Worm (Caenorhabditis elegans) whole organism, late embryonic: ENCODE measurements around the gene pigb-1.

Source experiments
- C08G9.2 ChIP-seq: sonication (generic microtip); optimal IDR thresholded peaks from 2 replicates; lab custom pipeline; 2016; ENCODE audit warnings: mild to moderate bottlenecking, missing genetic modification characterization, moderate library complexity, missing compliant biosample characterization
- C38D4.7 ChIP-seq: fragments of 200-800 bp; sonication (Bioruptor generic); optimal IDR thresholded peaks from 2 replicates; lab custom pipeline; 2018; ENCODE audit warnings: mild to moderate bottlenecking, missing genetic modification characterization, moderate library complexity, missing compliant biosample characterization
- F13H6.1 ChIP-seq: sonication (generic microtip); optimal IDR thresholded peaks from 2 replicates; lab custom pipeline; 2016; ENCODE audit warnings: missing genetic modification characterization, missing compliant biosample characterization
- K02D7.2 ChIP-seq: sonication (generic microtip); optimal IDR thresholded peaks from 2 replicates; lab custom pipeline; 2017; ENCODE audit warnings: mild to moderate bottlenecking, missing genetic modification characterization, missing compliant biosample characterization
- K09A11.1 ChIP-seq: sonication (generic microtip); optimal IDR thresholded peaks from 2 replicates; lab custom pipeline; 2017; ENCODE audit warnings: antibody characterized with exemption, mild to moderate bottlenecking, missing genetic modification characterization, missing compliant biosample characterization; ENCODE audit not compliant: insufficient read depth
- T23F11.4 ChIP-seq: fragments of 200-800 bp; sonication (Bioruptor generic); optimal IDR thresholded peaks from 2 replicates; lab custom pipeline; 2018; ENCODE audit warnings: mild to moderate bottlenecking, missing genetic modification characterization, missing compliant biosample characterization
- ahr-1 ChIP-seq: sonication (generic microtip); optimal IDR thresholded peaks from 2 replicates; lab custom pipeline; 2016; ENCODE audit warnings: missing genetic modification characterization, missing compliant biosample characterization
- ceh-14 ChIP-seq: sonication (generic microtip); optimal IDR thresholded peaks from 2 replicates; lab custom pipeline; 2016; ENCODE audit warnings: missing genotype, missing genetic modification characterization, missing compliant biosample characterization
- ceh-18 ChIP-seq: sonication (generic microtip); optimal IDR thresholded peaks from 2 replicates; lab custom pipeline; 2016; ENCODE audit warnings: missing genetic modification characterization, missing compliant biosample characterization
- ceh-22 ChIP-seq: sonication (generic microtip); optimal IDR thresholded peaks from 2 replicates; lab custom pipeline; 2017; ENCODE audit warnings: missing biosample characterization, missing genetic modification characterization
- ceh-24 ChIP-seq: sonication (generic microtip); optimal IDR thresholded peaks from 2 replicates; lab custom pipeline; 2016; ENCODE audit warnings: mild to moderate bottlenecking, missing genetic modification characterization, missing compliant biosample characterization
- ceh-30 ChIP-seq: fragments of 150-350 bp; optimal IDR thresholded peaks from 2 replicates; lab custom pipeline; 2014; ENCODE audit warnings: missing biosample characterization, missing genetic modification characterization
- ceh-31 ChIP-seq: sonication (generic microtip); optimal IDR thresholded peaks from 2 replicates; lab custom pipeline; 2016; ENCODE audit warnings: missing genetic modification characterization, missing compliant biosample characterization
- ceh-34 ChIP-seq: sonication (generic microtip); optimal IDR thresholded peaks from 2 replicates; lab custom pipeline; 2016; ENCODE audit warnings: mild to moderate bottlenecking, missing genetic modification characterization, missing compliant biosample characterization
- ceh-45 ChIP-seq: fragments of 200-800 bp; sonication (Bioruptor generic); IDR thresholded peaks from 2 replicates; pipeline ENCODE4 v1.3.6; 2022; ENCODE audit warnings: missing genetic modification reagents, missing genetic modification characterization, missing compliant biosample characterization
- ceh-48 ChIP-seq: sonication (generic microtip); optimal IDR thresholded peaks from 2 replicates; lab custom pipeline; 2016; ENCODE audit warnings: missing genetic modification characterization, inconsistent platforms, missing compliant biosample characterization
- ceh-6 ChIP-seq: fragments of 200-800 bp; sonication (Bioruptor generic); optimal IDR thresholded peaks from 2 replicates; lab custom pipeline; 2018; ENCODE audit warnings: mild to moderate bottlenecking, missing genetic modification characterization, missing compliant biosample characterization
- ceh-9 ChIP-seq: sonication (generic microtip); optimal IDR thresholded peaks from 2 replicates; lab custom pipeline; 2016; ENCODE audit warnings: mild to moderate bottlenecking, missing genetic modification characterization, inconsistent platforms, missing compliant biosample characterization
- che-1 ChIP-seq: sonication (generic microtip); optimal IDR thresholded peaks from 2 replicates; lab custom pipeline; 2016; ENCODE audit warnings: mild to moderate bottlenecking, missing genetic modification characterization, missing compliant biosample characterization
- dve-1 ChIP-seq: sonication (generic microtip); optimal IDR thresholded peaks from 2 replicates; lab custom pipeline; 2017; ENCODE audit warnings: antibody characterized with exemption, mild to moderate bottlenecking, missing genetic modification characterization, missing compliant biosample characterization
- elt-2 ChIP-seq: sonication (generic microtip); optimal IDR thresholded peaks from 2 replicates; lab custom pipeline; 2016; ENCODE audit warnings: missing genetic modification reagents, missing genetic modification characterization, missing compliant biosample characterization
- elt-4 ChIP-seq: sonication (generic microtip); optimal IDR thresholded peaks from 2 replicates; lab custom pipeline; 2016; ENCODE audit warnings: missing genetic modification characterization, missing compliant biosample characterization
- ets-4 ChIP-seq: sonication (generic microtip); optimal IDR thresholded peaks from 2 replicates; lab custom pipeline; 2016; ENCODE audit warnings: missing genetic modification characterization, missing compliant biosample characterization
- fax-1 ChIP-seq: sonication (generic microtip); optimal IDR thresholded peaks from 2 replicates; lab custom pipeline; 2016; ENCODE audit warnings: missing genotype, missing genetic modification characterization, missing compliant biosample characterization
- fkh-10 ChIP-seq: fragments of 150-350 bp; optimal IDR thresholded peaks from 2 replicates; lab custom pipeline; 2014; ENCODE audit warnings: missing biosample characterization, missing genetic modification reagents, missing genetic modification characterization
- fkh-6 ChIP-seq: sonication (generic microtip); optimal IDR thresholded peaks from 2 replicates; lab custom pipeline; 2016; ENCODE audit warnings: missing genetic modification characterization, missing compliant biosample characterization
- gmeb-2 ChIP-seq: sonication (generic microtip); optimal IDR thresholded peaks from 2 replicates; lab custom pipeline; 2016; ENCODE audit warnings: missing genetic modification characterization, inconsistent platforms, missing compliant biosample characterization
- hlh-13 ChIP-seq: fragments of 200-800 bp; sonication (Bioruptor generic); optimal IDR thresholded peaks from 2 replicates; lab custom pipeline; 2018; ENCODE audit warnings: mild to moderate bottlenecking, missing genetic modification characterization, missing compliant biosample characterization
- hlh-15 ChIP-seq: sonication (generic microtip); optimal IDR thresholded peaks from 2 replicates; lab custom pipeline; 2016; ENCODE audit warnings: missing genetic modification characterization, missing compliant biosample characterization
- hlh-8 ChIP-seq: sonication (generic microtip); optimal IDR thresholded peaks from 2 replicates; lab custom pipeline; 2016; ENCODE audit warnings: missing genotype, missing genetic modification characterization, missing compliant biosample characterization
- lim-6 ChIP-seq: sonication (generic microtip); optimal IDR thresholded peaks from 2 replicates; lab custom pipeline; 2016; ENCODE audit warnings: missing genetic modification characterization, missing compliant biosample characterization
- lin-11 ChIP-seq: fragments of 200-800 bp; sonication (Bioruptor generic); optimal IDR thresholded peaks from 2 replicates; lab custom pipeline; 2018; ENCODE audit warnings: mild to moderate bottlenecking, missing genetic modification characterization, missing compliant biosample characterization
- madf-2 ChIP-seq: sonication (generic microtip); optimal IDR thresholded peaks from 2 replicates; lab custom pipeline; 2017; ENCODE audit warnings: missing genetic modification characterization, missing compliant biosample characterization
- mec-3 ChIP-seq: sonication (generic microtip); optimal IDR thresholded peaks from 2 replicates; lab custom pipeline; 2016; ENCODE audit warnings: borderline replicate concordance, missing genetic modification characterization, missing compliant biosample characterization
- nfya-1 ChIP-seq: sonication (generic microtip); optimal IDR thresholded peaks from 2 replicates; lab custom pipeline; 2017; ENCODE audit warnings: missing genetic modification characterization, mild to moderate bottlenecking, missing compliant biosample characterization, antibody characterized with exemption, moderate library complexity
- nhr-11 ChIP-seq: fragments of 150-350 bp; optimal IDR thresholded peaks from 2 replicates; lab custom pipeline; 2014; ENCODE audit warnings: missing biosample characterization, missing genetic modification characterization
- nhr-232 ChIP-seq: sonication (generic microtip); optimal IDR thresholded peaks from 2 replicates; lab custom pipeline; 2016; ENCODE audit warnings: missing genetic modification characterization, missing compliant biosample characterization
- pag-3 ChIP-seq: sonication (generic microtip); optimal IDR thresholded peaks from 2 replicates; lab custom pipeline; 2016; ENCODE audit warnings: missing compliant biosample characterization, missing genetic modification characterization, borderline replicate concordance
- pax-1 ChIP-seq: fragments of 150-350 bp; optimal IDR thresholded peaks from 2 replicates; lab custom pipeline; 2014; ENCODE audit warnings: missing biosample characterization, missing genetic modification characterization
- pha-2 ChIP-seq: sonication (generic microtip); optimal IDR thresholded peaks from 2 replicates; lab custom pipeline; 2017; ENCODE audit warnings: mild to moderate bottlenecking, missing genetic modification characterization, missing compliant biosample characterization
- pha-4 ChIP-seq: fragments of 150-350 bp; optimal IDR thresholded peaks from 2 replicates; lab custom pipeline; 2018; ENCODE audit warnings: missing biosample characterization, missing genetic modification reagents, missing genetic modification characterization
- pros-1 ChIP-seq: fragments of 150-350 bp; optimal IDR thresholded peaks from 2 replicates; lab custom pipeline; 2014; ENCODE audit warnings: missing biosample characterization, missing genetic modification reagents, missing genetic modification characterization
- ref-2 ChIP-seq: sonication (generic microtip); optimal IDR thresholded peaks from 2 replicates; lab custom pipeline; 2016; ENCODE audit warnings: missing genetic modification characterization, missing compliant biosample characterization
- rnt-1 ChIP-seq: sonication (generic microtip); optimal IDR thresholded peaks from 2 replicates; lab custom pipeline; 2016; ENCODE audit warnings: missing genetic modification characterization, missing compliant biosample characterization
- sdc-2 ChIP-seq: sonication (generic microtip); optimal IDR thresholded peaks from 2 replicates; lab custom pipeline; 2016; ENCODE audit warnings: missing genotype, missing genetic modification characterization, missing compliant biosample characterization
- sox-2 ChIP-seq: fragments of 200-800 bp; sonication (Bioruptor generic); IDR thresholded peaks from 2 replicates; pipeline ENCODE4 v1.3.6; 2022; ENCODE audit warnings: missing genetic modification reagents, missing genetic modification characterization, missing compliant biosample characterization
- sox-4 ChIP-seq: sonication (generic microtip); optimal IDR thresholded peaks from 2 replicates; lab custom pipeline; 2017; ENCODE audit warnings: mild to moderate bottlenecking, missing genetic modification characterization, inconsistent platforms, missing compliant biosample characterization
- syd-9 ChIP-seq: sonication (generic microtip); optimal IDR thresholded peaks from 2 replicates; lab custom pipeline; 2016; ENCODE audit warnings: mild to moderate bottlenecking, missing genetic modification characterization, moderate library complexity, missing compliant biosample characterization
- tbx-2 ChIP-seq: sonication (generic microtip); optimal IDR thresholded peaks from 2 replicates; lab custom pipeline; 2016; ENCODE audit warnings: missing genetic modification characterization, missing compliant biosample characterization
- unc-3 ChIP-seq, 2 experiments: fragments of 200-800 bp in 1 of 2; sonication (Bioruptor generic) in 1 of 2; sonication (generic microtip) in 1 of 2; conservative IDR thresholded peaks in 1 of 2; optimal IDR thresholded peaks in 1 of 2; 2 replicates each; pipeline versions ENCODE4 v1.3.6 to Lab custom; 2016 to 2022; ENCODE audit warnings: missing compliant biosample characterization in 2 of 2, missing genetic modification characterization in 2 of 2, missing genetic modification reagents in 1 of 2
- unc-42 ChIP-seq: sonication (generic microtip); optimal IDR thresholded peaks from 2 replicates; lab custom pipeline; 2016; ENCODE audit warnings: missing genotype, missing genetic modification characterization, missing compliant biosample characterization
- unc-55 ChIP-seq: sonication (generic microtip); optimal IDR thresholded peaks from 2 replicates; lab custom pipeline; 2017; ENCODE audit warnings: missing biosample characterization, missing genetic modification reagents, missing genetic modification characterization
- zip-5 ChIP-seq: sonication (generic microtip); optimal IDR thresholded peaks from 2 replicates; lab custom pipeline; 2016; ENCODE audit warnings: missing genetic modification characterization, missing compliant biosample characterization
- ztf-16 ChIP-seq: sonication (generic microtip); optimal IDR thresholded peaks from 2 replicates; lab custom pipeline; 2017; ENCODE audit warnings: missing genetic modification characterization, missing compliant biosample characterization

The pigb-1 gene

ce11 chrII:4999122-4999521 lies 6.2 kb upstream of the pigb-1 start, which contains the start of gene citk-2:
Gene citk-2, plus strand, starts transcription at chrII:4999520.
- TF ChIP-seq unc-55 (peak; percentile 61), pros-1 (tag; lab: Kevin White, UChicago) (peak; percentile 21), K02D7.2 (tag; lab: Kevin White, UChicago) (no peak), sox-4 (no peak), fkh-6 (tag; lab: Kevin White, UChicago) (no peak), madf-2 (tag; lab: Kevin White, UChicago) (no peak), ceh-6 (GFP tag; lab: Kevin White, UChicago) (no peak), T23F11.4 (no peak), hlh-13 (no peak), zip-5 (tag; lab: Kevin White, UChicago) (no peak), elt-4 (no peak), F13H6.1 (no peak), ceh-9 (tag; lab: Kevin White, UChicago) (no peak), ets-4 (tag; lab: Kevin White, UChicago) (peak; percentile 26), ceh-31 (tag; lab: Kevin White, UChicago) (peak; percentile 73), pha-2 (tag; lab: Kevin White, UChicago) (no peak), K09A11.1 (no peak), pha-4 (tag; lab: Kevin White, UChicago) (no peak), lin-11 (tag; lab: Kevin White, UChicago) (no peak), fkh-10 (GFP tag; lab: Kevin White, UChicago) (no peak), rnt-1 (tag; lab: Kevin White, UChicago) (peak; percentile 20), ceh-45 (GFP tag; lab: Robert Waterston, UW) (no peak), elt-2 (tag; lab: Kevin White, UChicago) (no peak), hlh-8 (tag; lab: Kevin White, UChicago) (no peak), nhr-11 (tag; lab: Kevin White, UChicago) (no peak), tbx-2 (tag; lab: Kevin White, UChicago) (peak; percentile 9), ceh-30 (tag; lab: Kevin White, UChicago) (no peak), ahr-1 (tag; lab: Kevin White, UChicago) (no peak), unc-3 (GFP tag; conservative IDR thresholded peaks at IDR 0.05; lab: Robert Waterston, UW) (no peak), unc-3 (tag; optimal IDR thresholded peaks at IDR 0.05; lab: Kevin White, UChicago) (no peak), unc-42 (peak; percentile 77), ceh-24 (tag; lab: Kevin White, UChicago) (no peak), ceh-18 (tag; lab: Kevin White, UChicago) (no peak), ceh-22 (no peak), nfya-1 (peak; percentile 86), nhr-232 (tag; lab: Kevin White, UChicago) (no peak), fax-1 (tag; lab: Kevin White, UChicago) (no peak), lim-6 (tag; lab: Kevin White, UChicago) (no peak), ceh-34 (tag; lab: Kevin White, UChicago) (no peak), dve-1 (tag; lab: Kevin White, UChicago) (peak; percentile 39), pax-1 (tag; lab: Kevin White, UChicago) (no peak), ztf-16 (no peak), che-1 (tag; lab: Kevin White, UChicago) (no peak), C38D4.7 (GFP tag; lab: Kevin White, UChicago) (no peak), ref-2 (tag; lab: Kevin White, UChicago) (no peak), sox-2 (GFP tag; lab: Robert Waterston, UW) (no peak), C08G9.2 (tag; lab: Kevin White, UChicago) (no peak), syd-9 (tag; lab: Kevin White, UChicago) (no peak), pag-3 (tag; lab: Kevin White, UChicago) (no peak), sdc-2 (tag; lab: Kevin White, UChicago) (peak; percentile 31), gmeb-2 (tag; lab: Kevin White, UChicago) (no peak), ceh-14 (tag; lab: Kevin White, UChicago) (peak; percentile 1), ceh-48 (tag; lab: Kevin White, UChicago) (no peak), hlh-15 (no peak), mec-3 (tag; lab: Kevin White, UChicago) (no peak)
